Worm (Caenorhabditis elegans): ENCODE results near the gene rde-8.

ce11 chrIV:7107893-7108292 is 4.8 kb upstream of the rde-8 start, which contains the start of gene ZC477.2:
- TF ChIP-seq flt-1 (GFP tag; IDR thresholded peaks at IDR 0.05): no peak
- TF ChIP-seq T22C8.4 (GFP tag; IDR thresholded peaks at IDR 0.05): no peak
- no peak for TF ChIP-seq ztf-29 (GFP tag; IDR thresholded peaks at IDR 0.05)
- no peak for TF ChIP-seq cog-1 (tag; optimal IDR thresholded peaks at IDR 0.05)
- TF ChIP-seq ztf-23 (GFP tag; IDR thresholded peaks at IDR 0.05): no peak
- no peak for TF ChIP-seq med-1 (GFP tag; optimal IDR thresholded peaks at IDR 0.05; ENCODE audit: insufficient read depth)
- TF ChIP-seq klf-2 (GFP tag; conservative IDR thresholded peaks at IDR 0.05): no peak
- TF ChIP-seq tab-1 (GFP tag; IDR thresholded peaks at IDR 0.05): no peak
- TF ChIP-seq ref-1 (GFP tag; conservative IDR thresholded peaks at IDR 0.05): no peak
